Worm (Caenorhabditis elegans) whole organism, L4 larva: ENCODE data around the gene nlp-26.
A peak's percentile ranks its signal among the peaks of the same experiment; 100 is the strongest.

Source experiments
- D1046.2 ChIP-seq: fragments of 200-800 bp; sonication (Bioruptor generic); IDR thresholded peaks from 2 replicates; pipeline ENCODE4 v1.3.6; 2022; ENCODE audit warnings: missing genetic modification characterization, missing compliant biosample characterization
- Y48G9A.11 ChIP-seq: fragments of 200-800 bp; sonication (Bioruptor generic); IDR thresholded peaks from 2 replicates; pipeline ENCODE4 v1.3.6; 2022; ENCODE audit warnings: missing genetic modification reagents, missing genetic modification characterization, missing compliant biosample characterization
- aha-1 ChIP-seq: fragments of 150-350 bp; peaks from one replicate; lab custom pipeline; 2014; ENCODE audit warnings: missing biosample characterization, missing genetic modification characterization
- arid-1 ChIP-seq: fragments of 200-800 bp; sonication (Bioruptor generic); conservative IDR thresholded peaks from 2 replicates; pipeline ENCODE4 v1.3.6; 2022; ENCODE audit warnings: missing genetic modification reagents, missing genetic modification characterization, missing compliant biosample characterization
- attf-4 ChIP-seq: sonication (generic microtip); optimal IDR thresholded peaks from 3 replicates; lab custom pipeline; 2017; ENCODE audit warnings: missing biosample characterization, missing genetic modification characterization
- ceh-20 ChIP-seq: fragments of 200-800 bp; sonication (Bioruptor generic); IDR thresholded peaks from 2 replicates; pipeline ENCODE4 v1.3.6; 2022; ENCODE audit warnings: missing genetic modification reagents, missing genetic modification characterization, missing compliant biosample characterization
- ceh-44 ChIP-seq: fragments of 200-800 bp; sonication (Bioruptor generic); IDR thresholded peaks from 2 replicates; pipeline ENCODE4 v1.3.6; 2022; ENCODE audit warnings: missing genetic modification reagents, missing genetic modification characterization, missing compliant biosample characterization
- ceh-62 ChIP-seq: sonication (generic microtip); optimal IDR thresholded peaks from 2 replicates; lab custom pipeline; 2017; ENCODE audit warnings: missing biosample characterization, missing genetic modification characterization
- ces-1 ChIP-seq: fragments of 150-350 bp; sonication (generic microtip); optimal IDR thresholded peaks from 4 replicates; lab custom pipeline; 2014; ENCODE audit warnings: missing biosample characterization, missing genetic modification reagents, missing genetic modification characterization
- cey-2 ChIP-seq: sonication (generic microtip); optimal IDR thresholded peaks from 3 replicates; lab custom pipeline; 2017; ENCODE audit warnings: missing genetic modification characterization, mild to moderate bottlenecking, missing compliant biosample characterization, antibody characterized with exemption, borderline replicate concordance; ENCODE audit not compliant: insufficient read depth
- ctbp-1 ChIP-seq: fragments of 200-800 bp; sonication (Bioruptor generic); IDR thresholded peaks from 2 replicates; pipeline ENCODE4 v1.3.6; 2022; ENCODE audit warnings: missing genetic modification reagents, missing genetic modification characterization, missing compliant biosample characterization
- daf-12 ChIP-seq: fragments of 150-350 bp; optimal IDR thresholded peaks from 2 replicates; lab custom pipeline; 2014; ENCODE audit warnings: missing biosample characterization, missing genetic modification reagents, missing genetic modification characterization
- daf-16 ChIP-seq, 3 experiments: sonication (generic microtip); optimal IDR thresholded peaks; 2 replicates each; lab custom pipeline; 2016 to 2017; ENCODE audit warnings: missing genetic modification characterization in 3 of 3, missing genetic modification reagents in 3 of 3, mild to moderate bottlenecking in 2 of 3, missing compliant biosample characterization in 2 of 3, missing biosample characterization in 1 of 3, moderate library complexity in 1 of 3
- dmd-8 ChIP-seq: fragments of 200-800 bp; sonication (Bioruptor generic); IDR thresholded peaks from 2 replicates; pipeline ENCODE4 v1.3.6; 2022; ENCODE audit warnings: missing genetic modification characterization, missing compliant biosample characterization
- dmd-9 ChIP-seq: fragments of 200-800 bp; sonication (Bioruptor generic); IDR thresholded peaks from 2 replicates; pipeline ENCODE4 v1.3.6; 2022; ENCODE audit warnings: missing genetic modification reagents, missing genetic modification characterization, missing compliant biosample characterization
- dpl-1 ChIP-seq: fragments of 150-350 bp; optimal IDR thresholded peaks from 2 replicates; lab custom pipeline; 2014; ENCODE audit warnings: missing biosample characterization, missing genetic modification reagents, missing genetic modification characterization
- duxl-1 ChIP-seq: sonication (generic microtip); optimal IDR thresholded peaks from 2 replicates; lab custom pipeline; 2016; ENCODE audit warnings: mild to moderate bottlenecking, missing genetic modification characterization, moderate library complexity, missing compliant biosample characterization; ENCODE audit not compliant: poor library complexity
- fos-1 ChIP-seq: fragments of 150-350 bp; optimal IDR thresholded peaks from 2 replicates; lab custom pipeline; 2014; ENCODE audit warnings: missing biosample characterization, missing genetic modification characterization
- lin-1 ChIP-seq: fragments of 200-800 bp; sonication (Bioruptor generic); IDR thresholded peaks from 2 replicates; pipeline ENCODE4 v1.3.6; 2022; ENCODE audit warnings: missing genetic modification reagents, missing genetic modification characterization, missing compliant biosample characterization
- lin-29 ChIP-seq: fragments of 200-800 bp; sonication (Bioruptor generic); IDR thresholded peaks from 2 replicates; pipeline ENCODE4 v1.3.6; 2022; ENCODE audit warnings: missing genetic modification reagents, missing genetic modification characterization, missing compliant biosample characterization
- lin-39 ChIP-seq: fragments of 150-350 bp; optimal IDR thresholded peaks from 2 replicates; lab custom pipeline; 2014; ENCODE audit warnings: missing biosample characterization, missing genetic modification reagents, missing genetic modification characterization
- lsy-2 ChIP-seq, 2 experiments: fragments of 150-350 bp in 1 of 2; sonication (generic microtip) in 1 of 2; optimal IDR thresholded peaks; 2 replicates each; lab custom pipeline; 2014 to 2017; ENCODE audit warnings: missing biosample characterization in 2 of 2, missing genetic modification characterization in 2 of 2
- madf-5 ChIP-seq, 2 experiments: fragments of 200-800 bp; sonication (Bioruptor generic); IDR thresholded peaks; 2 replicates each; pipeline ENCODE4 v1.3.6; 2022; ENCODE audit warnings: missing compliant biosample characterization in 2 of 2, missing genetic modification characterization in 2 of 2
- madf-9 ChIP-seq: fragments of 200-800 bp; sonication (Bioruptor generic); conservative IDR thresholded peaks from 2 replicates; pipeline ENCODE4 v1.3.6; 2022; ENCODE audit warnings: missing genetic modification reagents, missing genetic modification characterization, missing compliant biosample characterization
- mep-1 ChIP-seq: fragments of 150-350 bp; sonication (generic microtip); optimal IDR thresholded peaks from 3 replicates; lab custom pipeline; 2014; ENCODE audit warnings: missing biosample characterization, missing genetic modification characterization
- mxl-3 ChIP-seq: fragments of 200-800 bp; sonication (Bioruptor generic); optimal IDR thresholded peaks from 2 replicates; lab custom pipeline; 2018; ENCODE audit warnings: mild to moderate bottlenecking, missing genetic modification characterization, missing compliant biosample characterization
- nhr-111 ChIP-seq: fragments of 200-800 bp; sonication (Bioruptor generic); optimal IDR thresholded peaks from 2 replicates; lab custom pipeline; 2018; ENCODE audit warnings: mild to moderate bottlenecking, missing genetic modification characterization, missing compliant biosample characterization
- nhr-25 ChIP-seq: sonication (generic microtip); optimal IDR thresholded peaks from 2 replicates; lab custom pipeline; 2017; ENCODE audit warnings: missing genetic modification characterization, mild to moderate bottlenecking, missing compliant biosample characterization, antibody characterized with exemption, moderate library complexity, borderline replicate concordance; ENCODE audit not compliant: insufficient read depth
- nhr-28 ChIP-seq: fragments of 150-350 bp; optimal IDR thresholded peaks from 2 replicates; lab custom pipeline; 2014; ENCODE audit warnings: missing biosample characterization, missing genetic modification characterization
- nhr-6 ChIP-seq: fragments of 150-350 bp; optimal IDR thresholded peaks from 2 replicates; lab custom pipeline; 2014; ENCODE audit warnings: missing biosample characterization, missing genetic modification characterization
- pha-4 ChIP-seq, 2 experiments: fragments of 150-350 bp in 1 of 2; fragments of 200-800 bp in 1 of 2; sonication (Bioruptor generic) in 1 of 2; IDR thresholded peaks in 1 of 2; optimal IDR thresholded peaks in 1 of 2; 2 replicates each; pipeline versions ENCODE4 v1.3.6 to Lab custom; 2014 to 2022; ENCODE audit warnings: missing genetic modification characterization in 2 of 2, missing genetic modification reagents in 2 of 2, missing biosample characterization in 1 of 2, missing compliant biosample characterization in 1 of 2
- pqm-1 ChIP-seq: sonication (generic microtip); optimal IDR thresholded peaks from 2 replicates; lab custom pipeline; 2017; ENCODE audit warnings: missing biosample characterization, missing genetic modification characterization
- saeg-2 ChIP-seq: fragments of 200-800 bp; sonication (Bioruptor generic); IDR thresholded peaks from 2 replicates; pipeline ENCODE4 v1.3.6; 2022; ENCODE audit warnings: missing genetic modification reagents, missing genetic modification characterization, missing compliant biosample characterization
- sdz-12 ChIP-seq: fragments of 200-800 bp; sonication (Bioruptor generic); optimal IDR thresholded peaks from 2 replicates; lab custom pipeline; 2018; ENCODE audit warnings: mild to moderate bottlenecking, missing genetic modification characterization, missing compliant biosample characterization
- skn-1 ChIP-seq: fragments of 150-350 bp; optimal IDR thresholded peaks from 2 replicates; lab custom pipeline; 2014; ENCODE audit warnings: missing biosample characterization, missing genetic modification characterization
- snpc-1.2 ChIP-seq: fragments of 200-800 bp; sonication (Bioruptor generic); IDR thresholded peaks from 2 replicates; pipeline ENCODE4 v1.3.6; 2022; ENCODE audit warnings: missing genetic modification reagents, missing genetic modification characterization, missing compliant biosample characterization
- snpc-4 ChIP-seq: fragments of 150-350 bp; optimal IDR thresholded peaks from 2 replicates; lab custom pipeline; 2014; ENCODE audit warnings: missing biosample characterization, missing genetic modification characterization
- tag-97 ChIP-seq: fragments of 200-800 bp; sonication (Bioruptor generic); IDR thresholded peaks from 2 replicates; pipeline ENCODE4 v1.3.6; 2022; ENCODE audit warnings: missing genetic modification characterization, missing compliant biosample characterization
- tra-1 ChIP-seq: fragments of 200-800 bp; sonication (Bioruptor generic); IDR thresholded peaks from 2 replicates; pipeline ENCODE4 v1.3.6; 2022; ENCODE audit warnings: missing genetic modification reagents, missing genetic modification characterization, missing compliant biosample characterization
- unc-39 ChIP-seq: sonication (generic microtip); optimal IDR thresholded peaks from 2 replicates; lab custom pipeline; 2017; ENCODE audit warnings: missing biosample characterization, missing genetic modification characterization
- unc-62 ChIP-seq, 3 experiments: fragments of 150-350 bp in 1 of 3; sonication (generic microtip); optimal IDR thresholded peaks in 2 of 3; peaks in 1 of 3; 1 replicate in 1 of 3; 2 replicates in 2 of 3; lab custom pipeline; 2014 to 2017; ENCODE audit warnings: missing biosample characterization in 3 of 3, missing genetic modification characterization in 3 of 3, missing genetic modification reagents in 3 of 3, missing genotype in 1 of 3
- zfp-2 ChIP-seq: sonication (generic microtip); optimal IDR thresholded peaks from 2 replicates; lab custom pipeline; 2016; ENCODE audit warnings: mild to moderate bottlenecking, missing genetic modification characterization, missing compliant biosample characterization
- zfp-3 ChIP-seq: fragments of 200-800 bp; sonication (Bioruptor generic); conservative IDR thresholded peaks from 2 replicates; pipeline ENCODE4 v1.3.6; 2022; ENCODE audit warnings: missing genetic modification reagents, missing genetic modification characterization, missing compliant biosample characterization
- ztf-7 ChIP-seq: fragments of 150-350 bp; optimal IDR thresholded peaks from 2 replicates; lab custom pipeline; 2014; ENCODE audit warnings: missing biosample characterization, missing genetic modification characterization

The nlp-26 gene

ce11 chrV:19637890-19638289 is 24.6 kb downstream of the nlp-26 start:
- TF ChIP-seq Y48G9A.11 (GFP tag; lab: Robert Waterston, UW) = peak; percentile 5; the same call in 1 of the 2 replicates
- TF ChIP-seq dmd-8 (GFP tag; lab: Robert Waterston, UW) = no peak
- peak; percentile 92 for TF ChIP-seq aha-1 (tag; lab: Kevin White, UChicago)
- no peak for TF ChIP-seq snpc-4 (tag; lab: Kevin White, UChicago)
- no peak for TF ChIP-seq ceh-44 (GFP tag; lab: Robert Waterston, UW)
- TF ChIP-seq lsy-2 (tag; optimal IDR thresholded peaks at IDR 0.05; lab: Kevin White, UChicago) = no peak
- TF ChIP-seq ceh-62 (tag; lab: Kevin White, UChicago) = no peak

ce11 chrV:19640808-19641207 is 27.5 kb downstream of the nlp-26 start, which contains the start of gene Y43F8C.6:
Gene Y43F8C.6 (minus strand): TSS chrV:19640908.
- TF ChIP-seq skn-1 = no peak

DNA sequence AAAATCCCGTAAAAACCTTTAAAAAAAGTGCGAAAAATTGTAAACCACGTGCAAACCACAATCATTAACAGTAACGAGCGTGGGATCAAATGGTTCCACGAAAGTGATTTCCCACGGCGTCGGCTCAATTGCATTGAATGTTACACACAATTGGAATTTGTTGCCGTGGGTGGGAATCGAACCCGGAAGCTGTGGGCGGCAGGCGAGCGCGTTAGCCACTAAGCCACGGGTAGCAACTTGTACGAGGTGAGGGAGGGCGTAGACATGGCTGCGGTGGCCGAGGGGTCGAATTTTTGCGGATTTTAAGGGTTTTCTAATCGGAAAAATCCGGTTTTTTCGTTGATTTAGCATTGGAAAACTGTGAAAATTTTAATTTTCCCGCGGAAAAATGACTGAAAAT is 29.8 kb downstream of the nlp-26 start:
- TF ChIP-seq ceh-20 (GFP tag; lab: Robert Waterston, UW) (peak; percentile 89), saeg-2 (GFP tag; lab: Robert Waterston, UW) (peak; percentile 88), madf-9 (GFP tag; lab: Robert Waterston, UW) (peak; percentile 96), mep-1 (peak; percentile 91), madf-5 (GFP tag; IDR thresholded peaks at IDR 0.05; lab: Robert Waterston, UW) (peak; percentile 94 to 97), ztf-7 (tag; lab: Kevin White, UChicago) (peak; percentile 54), duxl-1 (peak; percentile 95), attf-4 (tag; lab: Kevin White, UChicago) (no peak), nhr-6 (tag; lab: Kevin White, UChicago) (peak; percentile 64), tag-97 (GFP tag; lab: Robert Waterston, UW) (0 out of 2 replicates have a peak, but pooled peaks have one; percentile 11), snpc-1.2 (GFP tag; lab: Robert Waterston, UW) (peak; percentile 93), cey-2 (tag; lab: Kevin White, UChicago) (no peak), nhr-25 (tag; lab: Kevin White, UChicago) (peak; percentile 21), lin-1 (GFP tag; lab: Robert Waterston, UW) (peak; percentile 87), zfp-3 (GFP tag; lab: Robert Waterston, UW) (peak; percentile 86), daf-12 (tag; lab: Kevin White, UChicago) (no peak), zfp-2 (peak; percentile 75), mxl-3 (GFP tag; lab: Kevin White, UChicago) (no peak), daf-16 (GFP tag; optimal IDR thresholded peaks at IDR 0.05; lab: Kevin White, UChicago) (peak; percentile 85 to 93), daf-16 (tag; optimal IDR thresholded peaks at IDR 0.05; lab: Kevin White, UChicago) (peak; percentile 67), unc-39 (no peak), tra-1 (GFP tag; lab: Robert Waterston, UW) (peak; percentile 88), lin-39 (tag; lab: Kevin White, UChicago) (no peak), dpl-1 (peak; percentile 53), ctbp-1 (GFP tag; lab: Robert Waterston, UW) (peak; percentile 93), pqm-1 (peak; percentile 18), pha-4 (GFP tag; IDR thresholded peaks at IDR 0.05; lab: Robert Waterston, UW) (peak; percentile 94), pha-4 (tag; optimal IDR thresholded peaks at IDR 0.05; lab: Kevin White, UChicago) (no peak), sdz-12 (GFP tag; lab: Kevin White, UChicago) (peak; percentile 95), ces-1 (GFP tag; lab: Kevin White, UChicago) (no peak), dmd-8 (GFP tag; lab: Robert Waterston, UW) (peak; percentile 98), aha-1 (tag; lab: Kevin White, UChicago) (peak; percentile 97), unc-62 (GFP tag; optimal IDR thresholded peaks at IDR 0.05 in 1 of 2; lab: Kevin White, UChicago) (peak in 1 of 2 experiments; percentile 84), unc-62 (tag; optimal IDR thresholded peaks at IDR 0.05; lab: Kevin White, UChicago) (no peak), fos-1 (tag; lab: Kevin White, UChicago) (no peak), lsy-2 (tag; optimal IDR thresholded peaks at IDR 0.05; lab: Kevin White, UChicago) (peak; percentile 11 to 90), nhr-28 (tag; lab: Kevin White, UChicago) (peak; percentile 33), skn-1 (no peak), lin-29 (GFP tag; lab: Robert Waterston, UW) (peak; percentile 75), dmd-9 (GFP tag; lab: Robert Waterston, UW) (peak; percentile 89), nhr-111 (GFP tag; lab: Kevin White, UChicago) (peak; percentile 93), arid-1 (GFP tag; lab: Robert Waterston, UW) (peak; percentile 93), D1046.2 (peak; percentile 94)
